Fruit fly (Drosophila melanogaster) whole organism, embryonic: ENCODE data around the gene CG2147.

Experiments used
- Adf1 ChIP-seq: fragments of 200-800 bp; sonication (Bioruptor generic); IDR thresholded peaks from 2 replicates; pipeline ENCODE4 v1.3.6; 2022; ENCODE audit warnings: missing biosample characterization, missing genetic modification characterization
- B-H2 ChIP-seq: fragments of 200-800 bp; sonication (Bioruptor generic); optimal IDR thresholded peaks from 2 replicates; lab custom pipeline; 2018; ENCODE audit warnings: missing biosample characterization, mild to moderate bottlenecking, missing genetic modification characterization
- Bdp1 ChIP-seq: fragments of 200-800 bp; sonication (Bioruptor generic); optimal IDR thresholded peaks from 3 replicates; lab custom pipeline; 2016; ENCODE audit warnings: missing biosample characterization, missing genetic modification characterization
- Bteb2 ChIP-seq: fragments of 200-800 bp; sonication (Bioruptor generic); optimal IDR thresholded peaks from 2 replicates; lab custom pipeline; 2016; ENCODE audit warnings: missing biosample characterization, missing genetic modification characterization
- CG10209 ChIP-seq: fragments of 200-800 bp; sonication (Bioruptor generic); optimal IDR thresholded peaks from 3 replicates; lab custom pipeline; 2017; ENCODE audit warnings: missing biosample characterization, mild to moderate bottlenecking, missing genetic modification characterization, missing genetic modification reagents
- CG12071 ChIP-seq: fragments of 200-800 bp; sonication (Bioruptor generic); optimal IDR thresholded peaks from 3 replicates; lab custom pipeline; 2018; ENCODE audit warnings: missing biosample characterization, mild to moderate bottlenecking, missing genetic modification characterization
- CG12659 ChIP-seq: fragments of 200-800 bp; sonication (Bioruptor generic); optimal IDR thresholded peaks from 3 replicates; lab custom pipeline; 2017; ENCODE audit warnings: mild to moderate bottlenecking, missing biosample characterization, missing genetic modification reagents, missing genetic modification characterization
- CG12769 ChIP-seq: fragments of 200-800 bp; sonication (Bioruptor generic); optimal IDR thresholded peaks from 2 replicates; lab custom pipeline; 2019; ENCODE audit warnings: missing biosample characterization, mild to moderate bottlenecking, missing genetic modification characterization, moderate library complexity
- CG13296 ChIP-seq: fragments of 200-800 bp; sonication (Bioruptor generic); optimal IDR thresholded peaks from 3 replicates; lab custom pipeline; 2018; ENCODE audit warnings: missing biosample characterization, mild to moderate bottlenecking, missing genetic modification characterization
- CG13424 ChIP-seq: fragments of 200-800 bp; sonication (Bioruptor generic); optimal IDR thresholded peaks from 2 replicates; lab custom pipeline; 2019; ENCODE audit warnings: missing biosample characterization, mild to moderate bottlenecking, missing genetic modification characterization, moderate library complexity
- CG14860 ChIP-seq: fragments of 200-800 bp; sonication (Bioruptor generic); IDR thresholded peaks from 3 replicates; pipeline ENCODE4 v1.3.6; 2022; ENCODE audit warnings: missing biosample characterization, missing genetic modification characterization; ENCODE audit not compliant: partially characterized antibody
- CG15514 ChIP-seq: fragments of 200-800 bp; sonication (Bioruptor generic); optimal IDR thresholded peaks from 3 replicates; lab custom pipeline; 2017; ENCODE audit warnings: missing biosample characterization, missing genetic modification characterization, mild to moderate bottlenecking, moderate library complexity, missing genetic modification reagents
- CG17568 ChIP-seq: fragments of 200-800 bp; sonication (Bioruptor generic); optimal IDR thresholded peaks from 2 replicates; lab custom pipeline; 2018; ENCODE audit warnings: missing biosample characterization, mild to moderate bottlenecking, missing genetic modification characterization, moderate library complexity
- CG18262 ChIP-seq: fragments of 200-800 bp; optimal IDR thresholded peaks from 3 replicates; lab custom pipeline; 2019; ENCODE audit warnings: missing biosample characterization, mild to moderate bottlenecking, missing genetic modification characterization, moderate library complexity
- CG18619 ChIP-seq: fragments of 200-800 bp; sonication (Bioruptor generic); optimal IDR thresholded peaks from 3 replicates; lab custom pipeline; 2017; ENCODE audit warnings: missing biosample characterization, mild to moderate bottlenecking, missing genetic modification characterization
- CG2120 ChIP-seq: fragments of 200-800 bp; sonication (Bioruptor generic); optimal IDR thresholded peaks from 3 replicates; lab custom pipeline; 2016; ENCODE audit warnings: missing biosample characterization, missing genetic modification characterization
- CG31388 ChIP-seq: fragments of 200-800 bp; sonication (Bioruptor generic); optimal IDR thresholded peaks from 2 replicates; lab custom pipeline; 2016; ENCODE audit warnings: missing biosample characterization, missing genetic modification characterization
- CG34224 ChIP-seq: fragments of 200-800 bp; sonication (Bioruptor generic); IDR thresholded peaks from 3 replicates; pipeline ENCODE4 v1.3.6; 2022; ENCODE audit warnings: missing biosample characterization, missing genetic modification characterization; ENCODE audit not compliant: partially characterized antibody
- CG7556 ChIP-seq: fragments of 200-800 bp; sonication (Bioruptor generic); optimal IDR thresholded peaks from 2 replicates; lab custom pipeline; 2017; ENCODE audit warnings: missing biosample characterization, mild to moderate bottlenecking, missing genetic modification characterization
- CG7963 ChIP-seq: fragments of 200-800 bp; sonication (Bioruptor generic); IDR thresholded peaks from 3 replicates; pipeline ENCODE4 v1.3.6; 2022; ENCODE audit warnings: missing biosample characterization, missing genetic modification characterization; ENCODE audit not compliant: partially characterized antibody
- CG8924 ChIP-seq: fragments of 200-800 bp; optimal IDR thresholded peaks from 3 replicates; lab custom pipeline; 2019; ENCODE audit warnings: missing biosample characterization, mild to moderate bottlenecking, missing genetic modification characterization, moderate library complexity
- CG9215 ChIP-seq: fragments of 200-800 bp; sonication (Bioruptor generic); IDR thresholded peaks from 2 replicates; pipeline ENCODE4 v1.3.6; 2022; ENCODE audit warnings: missing biosample characterization, missing genetic modification characterization
- CG9727 ChIP-seq: fragments of 200-800 bp; sonication (Bioruptor generic); optimal IDR thresholded peaks from 3 replicates; lab custom pipeline; 2017; ENCODE audit warnings: missing biosample characterization, mild to moderate bottlenecking, missing genetic modification characterization
- Dbx ChIP-seq: fragments of 200-800 bp; sonication (Bioruptor generic); IDR thresholded peaks from 3 replicates; pipeline ENCODE4 v1.3.6; 2022; ENCODE audit warnings: missing biosample characterization, missing genetic modification characterization
- Dip3 ChIP-seq: fragments of 200-800 bp; sonication (Bioruptor generic); optimal IDR thresholded peaks from 3 replicates; lab custom pipeline; 2016; ENCODE audit warnings: missing biosample characterization, missing genetic modification characterization
- Ets97D ChIP-seq: fragments of 200-800 bp; sonication (Bioruptor generic); optimal IDR thresholded peaks from 3 replicates; lab custom pipeline; 2016; ENCODE audit warnings: missing biosample characterization, missing genetic modification characterization
- Fer3 ChIP-seq: fragments of 200-800 bp; sonication (Bioruptor generic); optimal IDR thresholded peaks from 2 replicates; lab custom pipeline; 2018; ENCODE audit warnings: missing biosample characterization, mild to moderate bottlenecking, missing genetic modification characterization, moderate library complexity
- HHEX ChIP-seq: fragments of 200-800 bp; sonication (Bioruptor generic); optimal IDR thresholded peaks from 3 replicates; lab custom pipeline; 2017; ENCODE audit warnings: missing biosample characterization, mild to moderate bottlenecking, missing genetic modification characterization, missing genetic modification reagents
- Hand ChIP-seq: fragments of 200-800 bp; sonication (Bioruptor generic); optimal IDR thresholded peaks from 2 replicates; lab custom pipeline; 2017; ENCODE audit warnings: mild to moderate bottlenecking, missing biosample characterization, missing genetic modification reagents, missing genetic modification characterization
- HmgD ChIP-seq: fragments of 200-800 bp; sonication (Bioruptor generic); optimal IDR thresholded peaks from 3 replicates; lab custom pipeline; 2016; ENCODE audit warnings: missing biosample characterization, missing genetic modification characterization
- HmgZ ChIP-seq: fragments of 200-800 bp; sonication (Bioruptor generic); optimal IDR thresholded peaks from 2 replicates; lab custom pipeline; 2018; ENCODE audit warnings: missing biosample characterization, mild to moderate bottlenecking, missing genetic modification characterization
- Hsf ChIP-seq: fragments of 200-800 bp; sonication (Bioruptor generic); optimal IDR thresholded peaks from 3 replicates; lab custom pipeline; 2016; ENCODE audit warnings: missing biosample characterization, missing genetic modification characterization
- NfI ChIP-seq: fragments of 200-800 bp; sonication (Bioruptor generic); optimal IDR thresholded peaks from 3 replicates; lab custom pipeline; 2018; ENCODE audit warnings: missing biosample characterization, mild to moderate bottlenecking, missing genetic modification characterization, moderate library complexity
- Oaz ChIP-seq: fragments of 200-800 bp; sonication (Bioruptor generic); IDR thresholded peaks from 2 replicates; pipeline ENCODE4 v1.3.6; 2022; ENCODE audit warnings: missing biosample characterization, missing genetic modification characterization
- Sox100B ChIP-seq: fragments of 200-800 bp; sonication (Bioruptor generic); optimal IDR thresholded peaks from 3 replicates; lab custom pipeline; 2018; ENCODE audit warnings: missing biosample characterization, mild to moderate bottlenecking, missing genetic modification characterization
- bab2 ChIP-seq: fragments of 200-800 bp; sonication (Bioruptor generic); optimal IDR thresholded peaks from 2 replicates; lab custom pipeline; 2016; ENCODE audit warnings: missing biosample characterization, missing genetic modification characterization
- caup ChIP-seq: fragments of 200-800 bp; sonication (Bioruptor generic); optimal IDR thresholded peaks from 3 replicates; lab custom pipeline; 2017; ENCODE audit warnings: missing biosample characterization, mild to moderate bottlenecking, missing genetic modification characterization, moderate library complexity; ENCODE audit not compliant: severe bottlenecking
- corto ChIP-seq: fragments of 200-800 bp; sonication (Bioruptor generic); optimal IDR thresholded peaks from 2 replicates; lab custom pipeline; 2016; ENCODE audit warnings: missing biosample characterization, mild to moderate bottlenecking, missing genetic modification characterization, moderate library complexity
- cwo ChIP-seq: fragments of 200-800 bp; sonication (Bioruptor generic); optimal IDR thresholded peaks from 3 replicates; lab custom pipeline; 2017; ENCODE audit warnings: missing biosample characterization, missing genetic modification characterization, mild to moderate bottlenecking, moderate library complexity, missing genetic modification reagents
- dmrt99B ChIP-seq: fragments of 200-800 bp; sonication (Bioruptor generic); optimal IDR thresholded peaks from 2 replicates; lab custom pipeline; 2018; ENCODE audit warnings: missing biosample characterization, mild to moderate bottlenecking, missing genetic modification characterization, moderate library complexity
- grau ChIP-seq: fragments of 200-800 bp; optimal IDR thresholded peaks from 3 replicates; lab custom pipeline; 2019; ENCODE audit warnings: missing biosample characterization, mild to moderate bottlenecking, missing genetic modification characterization, moderate library complexity
- gro ChIP-seq: fragments of 200-800 bp; sonication (Bioruptor generic); optimal IDR thresholded peaks from 2 replicates; lab custom pipeline; 2016; ENCODE audit warnings: missing biosample characterization, missing genetic modification characterization
- her ChIP-seq: fragments of 200-800 bp; sonication (Bioruptor generic); optimal IDR thresholded peaks from 2 replicates; lab custom pipeline; 2016; ENCODE audit warnings: missing biosample characterization, missing genetic modification characterization
- hkb ChIP-seq, 2 experiments: fragments of 200-800 bp in 1 of 2; fragments of >200 bp in 1 of 2; sonication (Bioruptor generic) in 1 of 2; IDR thresholded peaks in 1 of 2; optimal IDR thresholded peaks in 1 of 2; 2 replicates each; pipeline versions ENCODE4 v1.3.6 to Lab custom; 2017 to 2022; ENCODE audit warnings: missing biosample characterization in 1 of 2, missing genetic modification characterization in 1 of 2
- lab ChIP-seq: fragments of 200-800 bp; sonication (Bioruptor generic); optimal IDR thresholded peaks from 3 replicates; lab custom pipeline; 2017; ENCODE audit warnings: missing biosample characterization, missing genetic modification characterization, mild to moderate bottlenecking, moderate library complexity, missing genetic modification reagents
- row ChIP-seq: fragments of 200-800 bp; sonication (Bioruptor generic); IDR thresholded peaks from 3 replicates; pipeline ENCODE4 v1.3.6; 2022; ENCODE audit warnings: missing biosample characterization, missing genetic modification characterization
- sd ChIP-seq: fragments of 200-800 bp; sonication (Bioruptor generic); optimal IDR thresholded peaks from 3 replicates; lab custom pipeline; 2018; ENCODE audit warnings: missing biosample characterization, mild to moderate bottlenecking, missing genetic modification characterization, moderate library complexity
- zfh2 ChIP-seq: fragments of 200-800 bp; sonication (Bioruptor generic); optimal IDR thresholded peaks from 2 replicates; lab custom pipeline; 2016; ENCODE audit warnings: missing biosample characterization, missing genetic modification characterization

Gene CG2147

DNA sequence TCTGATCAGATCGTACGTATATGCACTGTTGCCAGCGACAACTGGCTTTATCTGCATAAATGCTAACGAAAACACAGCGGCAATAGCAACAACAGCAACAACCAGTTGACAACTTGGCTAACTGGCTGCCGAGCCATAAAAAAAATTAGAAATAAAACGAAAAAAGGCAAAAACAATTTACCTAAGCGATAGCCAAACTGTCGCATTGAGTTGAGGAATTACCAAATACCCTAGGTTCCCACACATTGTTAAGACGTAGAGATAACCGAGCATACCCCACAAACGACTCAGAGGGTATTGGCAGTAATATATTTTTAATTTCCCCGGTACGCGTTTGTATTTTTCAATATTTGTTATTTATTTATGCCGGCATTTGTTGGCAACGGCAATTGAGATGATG is 7.3 kb upstream of the CG2147 start (continued):
- TF ChIP-seq CG12769 (tag; lab: Kevin White, UChicago) (peak; percentile 37), hkb (optimal IDR thresholded peaks at IDR 0.05; lab: Kevin White, UChicago) (no peak), hkb (GFP tag; IDR thresholded peaks at IDR 0.05; lab: Robert Waterston, UW) (0 out of 2 replicates have a peak, but pooled peaks have one; percentile 16), CG13296 (GFP tag; lab: Kevin White, UChicago) (peak; percentile 40), Bteb2 (GFP tag; lab: Kevin White, UChicago) (no peak), Bdp1 (GFP tag; lab: Kevin White, UChicago) (no peak), HmgZ (tag; lab: Kevin White, UChicago) (peak; percentile 40), HmgD (GFP tag; lab: Kevin White, UChicago) (no peak), CG17568 (GFP tag; lab: Kevin White, UChicago) (peak; percentile 21), Hand (GFP tag; lab: Kevin White, UChicago) (peak; percentile 28), CG31388 (GFP tag; lab: Kevin White, UChicago) (no peak), CG12659 (GFP tag; lab: Kevin White, UChicago) (peak; percentile 27), zfh2 (GFP tag; lab: Kevin White, UChicago) (peak; percentile 41), CG15514 (peak; percentile 40), B-H2 (GFP tag; lab: Kevin White, UChicago) (peak; percentile 40), caup (GFP tag; lab: Kevin White, UChicago) (peak; percentile 26), Sox100B (GFP tag; lab: Kevin White, UChicago) (peak; percentile 0), Hsf (peak; percentile 32), HHEX (GFP tag; lab: Kevin White, UChicago) (no peak), CG10209 (GFP tag; lab: Kevin White, UChicago) (peak; percentile 8), corto (peak; percentile 2), gro (GFP tag; lab: Kevin White, UChicago) (peak; percentile 48), NfI (GFP tag; lab: Kevin White, UChicago) (peak; percentile 14), Dip3 (GFP tag; lab: Kevin White, UChicago) (peak; percentile 29), Ets97D (GFP tag; lab: Kevin White, UChicago) (peak; percentile 2), CG2120 (peak; percentile 69), CG12071 (GFP tag; lab: Kevin White, UChicago) (peak; percentile 28), CG9727 (GFP tag; lab: Kevin White, UChicago) (peak; percentile 10), cwo (GFP tag; lab: Kevin White, UChicago) (peak; percentile 33), CG18262 (no peak), CG9215 (0 out of 2 replicates have a peak, but pooled peaks have one; percentile 31), bab2 (GFP tag; lab: Kevin White, UChicago) (peak; percentile 21), row (GFP tag; lab: Robert Waterston, UW) (peak; percentile 64), Dbx (0 out of 3 replicates have a peak, but pooled peaks have one; percentile 58), Adf1 (GFP tag; lab: Robert Waterston, UW) (peak; percentile 55; the same call in 1 of the 2 replicates), CG14860 (GFP tag; lab: Robert Waterston, UW) (no peak), Fer3 (tag; lab: Kevin White, UChicago) (peak; percentile 30), CG7963 (GFP tag; lab: Robert Waterston, UW) (no peak), CG13424 (tag; lab: Kevin White, UChicago) (peak; percentile 16), sd (tag; lab: Kevin White, UChicago) (peak; percentile 32), her (peak; percentile 45), CG18619 (peak; percentile 15), Oaz (GFP tag; lab: Robert Waterston, UW) (no peak), lab (GFP tag; lab: Kevin White, UChicago) (peak; percentile 74), grau (tag; lab: Kevin White, UChicago) (peak; percentile 18), CG8924 (peak; percentile 5), CG7556 (GFP tag; lab: Kevin White, UChicago) (peak; percentile 21), CG34224 (GFP tag; lab: Robert Waterston, UW) (no peak), dmrt99B (tag; lab: Kevin White, UChicago) (peak; percentile 3)
